Fruit fly (Drosophila melanogaster) whole organism, prepupa: ENCODE data around the gene CG1750.
A peak's percentile ranks its signal among the peaks of the same experiment; 100 is the strongest.

Source experiments
- CG16779 ChIP-seq: fragments of 200-800 bp; sonication (Bioruptor generic); optimal IDR thresholded peaks from 3 replicates; lab custom pipeline; 2017; ENCODE audit warnings: missing biosample characterization, mild to moderate bottlenecking, missing genetic modification characterization
- CG31627 ChIP-seq: fragments of 200-800 bp; sonication (Bioruptor generic); optimal IDR thresholded peaks from 3 replicates; lab custom pipeline; 2016; ENCODE audit warnings: missing biosample characterization, missing genetic modification characterization
- CG4318 ChIP-seq: fragments of 200-800 bp; sonication (Bioruptor generic); optimal IDR thresholded peaks from 3 replicates; lab custom pipeline; 2017; ENCODE audit warnings: missing biosample characterization, mild to moderate bottlenecking, missing genetic modification characterization
- CG6854 ChIP-seq: fragments of 200-800 bp; sonication (Bioruptor generic); optimal IDR thresholded peaks from 2 replicates; lab custom pipeline; 2017; ENCODE audit warnings: missing biosample characterization, mild to moderate bottlenecking, missing genetic modification characterization
- Eip75B ChIP-seq: fragments of 200-800 bp; sonication (Bioruptor generic); optimal IDR thresholded peaks from 3 replicates; lab custom pipeline; 2016; ENCODE audit warnings: missing biosample characterization, missing genetic modification characterization
- Gug ChIP-seq: fragments of 200-800 bp; sonication (Bioruptor generic); IDR thresholded peaks from 2 replicates; pipeline ENCODE4 v1.3.6; 2022; ENCODE audit warnings: missing biosample characterization, missing genetic modification characterization
- Lpt ChIP-seq: fragments of 200-800 bp; sonication (Bioruptor generic); optimal IDR thresholded peaks from 3 replicates; lab custom pipeline; 2016; ENCODE audit warnings: missing biosample characterization, missing genetic modification characterization
- Sox102F ChIP-seq: fragments of 200-800 bp; sonication (Bioruptor generic); optimal IDR thresholded peaks from 2 replicates; lab custom pipeline; 2016; ENCODE audit warnings: missing biosample characterization, mild to moderate bottlenecking, missing genetic modification characterization
- Sox15 ChIP-seq: fragments of 200-800 bp; sonication (Bioruptor generic); optimal IDR thresholded peaks from 3 replicates; lab custom pipeline; 2016; ENCODE audit warnings: missing biosample characterization, missing genetic modification characterization
- dsx ChIP-seq: fragments of 200-800 bp; optimal IDR thresholded peaks from 3 replicates; lab custom pipeline; 2019; ENCODE audit warnings: missing biosample characterization, mild to moderate bottlenecking, missing genetic modification characterization, moderate library complexity; ENCODE audit not compliant: poor library complexity, severe bottlenecking
- fd59A ChIP-seq: fragments of 200-800 bp; sonication (Bioruptor generic); optimal IDR thresholded peaks from 2 replicates; lab custom pipeline; 2017; ENCODE audit warnings: missing biosample characterization, mild to moderate bottlenecking, missing genetic modification characterization, missing genetic modification reagents
- pdm3 ChIP-seq: fragments of 200-800 bp; sonication (Bioruptor generic); optimal IDR thresholded peaks from 3 replicates; lab custom pipeline; 2016; ENCODE audit warnings: missing biosample characterization, missing genetic modification characterization
- ss ChIP-seq, 2 experiments: fragments of 200-800 bp; sonication (Bioruptor generic); optimal IDR thresholded peaks; 2 replicates in 1 of 2; 3 replicates in 1 of 2; lab custom pipeline; 2017 to 2018; ENCODE audit warnings: mild to moderate bottlenecking in 2 of 2, missing biosample characterization in 2 of 2, missing genetic modification characterization in 2 of 2, moderate library complexity in 1 of 2
- vri ChIP-seq: fragments of 200-800 bp; sonication (Bioruptor generic); optimal IDR thresholded peaks from 3 replicates; lab custom pipeline; 2016; ENCODE audit warnings: missing biosample characterization, mild to moderate bottlenecking, missing genetic modification characterization

dm6 chr3R:31218214-31218876 lies 36.4 kb downstream of the CG1750 start:
- no peak for TF ChIP-seq CG31627 (GFP tag; lab: Kevin White, UChicago)
- no peak for TF ChIP-seq dsx (GFP tag; lab: Kevin White, UChicago)
- no peak for TF ChIP-seq Eip75B (GFP tag; lab: Kevin White, UChicago)
- no peak for TF ChIP-seq CG4318 (GFP tag; lab: Kevin White, UChicago)
- TF ChIP-seq CG6854 (GFP tag; lab: Kevin White, UChicago) = peak; percentile 14
- no peak for TF ChIP-seq Sox15 (GFP tag; lab: Kevin White, UChicago)
- TF ChIP-seq vri (GFP tag; lab: Kevin White, UChicago) = peak; percentile 98
- TF ChIP-seq ss (GFP tag; optimal IDR thresholded peaks at IDR 0.05; lab: Kevin White, UChicago) = no peak
- no peak for TF ChIP-seq Sox102F
- no peak for TF ChIP-seq Lpt (GFP tag; lab: Kevin White, UChicago)
- no peak for TF ChIP-seq Gug (GFP tag; lab: Robert Waterston, UW)
- TF ChIP-seq CG16779 = no peak
- no peak for TF ChIP-seq pdm3 (GFP tag; lab: Kevin White, UChicago)
- TF ChIP-seq fd59A (GFP tag; lab: Kevin White, UChicago) = no peak
